Worm (Caenorhabditis elegans) whole organism, L2 larva: ENCODE measurements around the gene Y53G8B.1.

Experiments
- C34F6.9 ChIP-seq: fragments of 150-350 bp; optimal IDR thresholded peaks from 2 replicates; lab custom pipeline; 2014; ENCODE audit warnings: missing biosample characterization, missing genetic modification characterization
- F13H6.1 ChIP-seq: sonication (generic microtip); optimal IDR thresholded peaks from 2 replicates; lab custom pipeline; 2016; ENCODE audit warnings: missing genetic modification characterization, missing compliant biosample characterization
- R02D3.7 ChIP-seq: fragments of 150-350 bp; optimal IDR thresholded peaks from 2 replicates; lab custom pipeline; 2014; ENCODE audit warnings: missing biosample characterization, missing genetic modification characterization
- Y55F3AM.14 ChIP-seq: fragments of 200-800 bp; sonication (Bioruptor generic); optimal IDR thresholded peaks from 2 replicates; lab custom pipeline; 2018; ENCODE audit warnings: mild to moderate bottlenecking, missing genetic modification characterization, missing compliant biosample characterization
- alr-1 ChIP-seq: fragments of 150-350 bp; optimal IDR thresholded peaks from 2 replicates; lab custom pipeline; 2014; ENCODE audit warnings: missing biosample characterization, missing genetic modification characterization
- aly-2 ChIP-seq: fragments of 150-350 bp; optimal IDR thresholded peaks from 2 replicates; lab custom pipeline; 2014; ENCODE audit warnings: missing biosample characterization, missing genetic modification characterization
- ama-1 ChIP-seq: fragments of 150-350 bp; optimal IDR thresholded peaks from 2 replicates; lab custom pipeline; 2018; ENCODE audit warnings: inconsistent platforms
- blmp-1 ChIP-seq: sonication (generic microtip); optimal IDR thresholded peaks from 2 replicates; lab custom pipeline; 2017; ENCODE audit warnings: missing genetic modification characterization, mild to moderate bottlenecking, missing compliant biosample characterization, antibody characterized with exemption, moderate library complexity; ENCODE audit not compliant: insufficient read depth
- ceh-16 ChIP-seq: fragments of 150-350 bp; optimal IDR thresholded peaks from 2 replicates; lab custom pipeline; 2014; ENCODE audit warnings: missing biosample characterization, missing genetic modification characterization
- dmd-4 ChIP-seq: sonication (generic microtip); optimal IDR thresholded peaks from 2 replicates; lab custom pipeline; 2017; ENCODE audit warnings: missing biosample characterization, missing genetic modification characterization
- egl-27 ChIP-seq: sonication (generic microtip); optimal IDR thresholded peaks from 3 replicates; lab custom pipeline; 2017; ENCODE audit warnings: missing biosample characterization, missing genetic modification reagents, missing genetic modification characterization
- lin-11 ChIP-seq: fragments of 150-350 bp; sonication (generic microtip); optimal IDR thresholded peaks from 2 replicates; lab custom pipeline; 2014; ENCODE audit warnings: missing biosample characterization, missing genetic modification characterization, inconsistent platforms, mixed read lengths
- lin-13 ChIP-seq: fragments of 150-350 bp; optimal IDR thresholded peaks from 2 replicates; lab custom pipeline; 2014; ENCODE audit warnings: missing biosample characterization, missing genetic modification reagents, missing genetic modification characterization
- lin-39 ChIP-seq: fragments of 150-350 bp; optimal IDR thresholded peaks from 2 replicates; lab custom pipeline; 2014; ENCODE audit warnings: missing biosample characterization, missing genetic modification reagents, missing genetic modification characterization
- mab-5 ChIP-seq: fragments of 150-350 bp; optimal IDR thresholded peaks from 2 replicates; lab custom pipeline; 2014; ENCODE audit warnings: missing biosample characterization, missing genetic modification characterization
- mbf-1 ChIP-seq: sonication (generic microtip); optimal IDR thresholded peaks from 2 replicates; lab custom pipeline; 2017; ENCODE audit warnings: missing biosample characterization, missing genetic modification characterization
- mdl-1 ChIP-seq, 2 experiments: fragments of 150-350 bp in 1 of 2; sonication (generic microtip) in 1 of 2; optimal IDR thresholded peaks; 2 replicates each; lab custom pipeline; 2017; ENCODE audit warnings: missing biosample characterization in 2 of 2, missing genetic modification characterization in 2 of 2
- nhr-10 ChIP-seq: sonication (generic microtip); optimal IDR thresholded peaks from 2 replicates; lab custom pipeline; 2017; ENCODE audit warnings: missing biosample characterization, missing genetic modification characterization
- nhr-11 ChIP-seq: fragments of 150-350 bp; optimal IDR thresholded peaks from 2 replicates; lab custom pipeline; 2014; ENCODE audit warnings: missing biosample characterization, missing genetic modification characterization
- nhr-129 ChIP-seq: fragments of 150-350 bp; optimal IDR thresholded peaks from 2 replicates; lab custom pipeline; 2014; ENCODE audit warnings: missing biosample characterization, missing genetic modification characterization
- nhr-21 ChIP-seq: fragments of 150-350 bp; optimal IDR thresholded peaks from 2 replicates; lab custom pipeline; 2014; ENCODE audit warnings: missing biosample characterization, missing genetic modification characterization
- nhr-23 ChIP-seq: fragments of 150-350 bp; optimal IDR thresholded peaks from 2 replicates; lab custom pipeline; 2014; ENCODE audit warnings: missing biosample characterization, missing genetic modification reagents, missing genetic modification characterization
- nhr-237 ChIP-seq: fragments of 150-350 bp; optimal IDR thresholded peaks from 2 replicates; lab custom pipeline; 2014; ENCODE audit warnings: missing biosample characterization, missing genetic modification characterization
- nhr-25 ChIP-seq: fragments of 150-350 bp; sonication (generic microtip); optimal IDR thresholded peaks from 3 replicates; lab custom pipeline; 2014; ENCODE audit warnings: missing biosample characterization, missing genetic modification characterization
- nhr-6 ChIP-seq: fragments of 150-350 bp; optimal IDR thresholded peaks from 2 replicates; lab custom pipeline; 2014; ENCODE audit warnings: missing biosample characterization, missing genetic modification characterization
- nhr-77 ChIP-seq: fragments of 150-350 bp; optimal IDR thresholded peaks from 2 replicates; lab custom pipeline; 2014; ENCODE audit warnings: missing biosample characterization, missing genetic modification characterization
- peb-1 ChIP-seq: fragments of 150-350 bp; optimal IDR thresholded peaks from 2 replicates; lab custom pipeline; 2014; ENCODE audit warnings: missing biosample characterization, missing genetic modification characterization
- skn-1 ChIP-seq: sonication (generic microtip); optimal IDR thresholded peaks from 2 replicates; lab custom pipeline; 2017; ENCODE audit warnings: missing biosample characterization, missing genetic modification characterization
- sma-9 ChIP-seq, 2 experiments: fragments of 150-350 bp in 1 of 2; sonication (generic microtip) in 1 of 2; optimal IDR thresholded peaks; 2 replicates each; lab custom pipeline; 2014 to 2016; ENCODE audit warnings: missing genetic modification characterization in 2 of 2, mild to moderate bottlenecking in 1 of 2, missing biosample characterization in 1 of 2, missing compliant biosample characterization in 1 of 2, missing genetic modification reagents in 1 of 2, moderate library complexity in 1 of 2
- snpc-4 ChIP-seq: fragments of 150-350 bp; optimal IDR thresholded peaks from 2 replicates; lab custom pipeline; 2014; ENCODE audit warnings: missing biosample characterization, missing genetic modification characterization
- unc-39 ChIP-seq: fragments of 150-350 bp; optimal IDR thresholded peaks from 2 replicates; lab custom pipeline; 2014; ENCODE audit warnings: missing biosample characterization, missing genetic modification characterization
- unc-62 ChIP-seq: fragments of 150-350 bp; optimal IDR thresholded peaks from 2 replicates; lab custom pipeline; 2014; ENCODE audit warnings: missing biosample characterization, missing genetic modification reagents, missing genetic modification characterization
- zag-1 ChIP-seq: fragments of 150-350 bp; optimal IDR thresholded peaks from 2 replicates; lab custom pipeline; 2014; ENCODE audit warnings: missing biosample characterization, missing genetic modification characterization
- ztf-1 ChIP-seq: fragments of 200-800 bp; sonication (Bioruptor generic); conservative IDR thresholded peaks from 2 replicates; pipeline ENCODE4 v1.3.6; 2022; ENCODE audit warnings: missing genetic modification characterization, missing compliant biosample characterization
- ztf-4 ChIP-seq: fragments of 150-350 bp; optimal IDR thresholded peaks from 2 replicates; lab custom pipeline; 2014; ENCODE audit warnings: missing biosample characterization, missing genetic modification characterization

The Y53G8B.1 gene

ce11 chrIII:3107530-3107929 lies 21.5 kb upstream of the Y53G8B.1 start:
- TF ChIP-seq F13H6.1 (tag; lab: Kevin White, UChicago) (no peak), dmd-4 (tag; lab: Kevin White, UChicago) (no peak), lin-39 (tag; lab: Kevin White, UChicago) (no peak), snpc-4 (tag; lab: Kevin White, UChicago) (no peak), nhr-6 (tag; lab: Kevin White, UChicago) (no peak), egl-27 (tag; lab: Kevin White, UChicago) (no peak), nhr-10 (no peak), lin-11 (tag; lab: Kevin White, UChicago) (no peak), nhr-129 (no peak), nhr-25 (tag; lab: Kevin White, UChicago) (no peak), ceh-16 (no peak), nhr-21 (tag; lab: Kevin White, UChicago) (no peak), Y55F3AM.14 (no peak), blmp-1 (tag; lab: Kevin White, UChicago) (no peak), ztf-1 (no peak), C34F6.9 (no peak), lin-13 (no peak), mdl-1 (tag; optimal IDR thresholded peaks at IDR 0.05; lab: Kevin White, UChicago) (no peak)

- no peak for TF ChIP-seq nhr-23 (tag; lab: Kevin White, UChicago)
- TF ChIP-seq peb-1 (tag; lab: Kevin White, UChicago): no peak
- TF ChIP-seq nhr-77: no peak
- TF ChIP-seq unc-62 (GFP tag; lab: Kevin White, UChicago): no peak
- TF ChIP-seq R02D3.7 (tag; lab: Kevin White, UChicago): no peak
- TF ChIP-seq nhr-6 (tag; lab: Kevin White, UChicago): no peak
- TF ChIP-seq skn-1: no peak
- no peak for TF ChIP-seq lin-11 (tag; lab: Kevin White, UChicago)
- TF ChIP-seq alr-1 (tag; lab: Kevin White, UChicago): no peak
- no peak for TF ChIP-seq sma-9 (GFP tag; optimal IDR thresholded peaks at IDR 0.05; lab: Kevin White, UChicago)
- TF ChIP-seq sma-9 (tag; optimal IDR thresholded peaks at IDR 0.05; lab: Kevin White, UChicago): no peak
- TF ChIP-seq ceh-16: no peak
- TF ChIP-seq nhr-10: no peak
- no peak for TF ChIP-seq nhr-25 (tag; lab: Kevin White, UChicago)
Observed at ce11 chrIII:3108804-3109203, 20.3 kb upstream of the Y53G8B.1 start.

- TF ChIP-seq ztf-4 (tag; lab: Kevin White, UChicago): no peak
- TF ChIP-seq lin-11 (tag; lab: Kevin White, UChicago): no peak
- no peak for TF ChIP-seq unc-39 (tag; lab: Kevin White, UChicago)
- no peak for TF ChIP-seq ceh-16
- TF ChIP-seq zag-1: no peak
- no peak for TF ChIP-seq nhr-10
- no peak for TF ChIP-seq nhr-237 (tag; lab: Kevin White, UChicago)
- no peak for TF ChIP-seq nhr-11 (tag; lab: Kevin White, UChicago)
Observed at ce11 chrIII:3109564-3109963, 19.5 kb upstream of the Y53G8B.1 start.

- no peak for TF ChIP-seq F13H6.1 (tag; lab: Kevin White, UChicago)
- no peak for TF ChIP-seq ztf-4 (tag; lab: Kevin White, UChicago)
Observed at ce11 chrIII:3110614-3111013, 18.5 kb upstream of the Y53G8B.1 start.

ce11 chrIII:3111534-3111933 lies 17.5 kb upstream of the Y53G8B.1 start:
- TF ChIP-seq mab-5: no peak
- no peak for TF ChIP-seq ama-1 (lab: Kevin White, UChicago)
- TF ChIP-seq C34F6.9: no peak
- TF ChIP-seq aly-2 (tag; lab: Kevin White, UChicago): no peak
- no peak for TF ChIP-seq ztf-1
- TF ChIP-seq Y55F3AM.14: no peak
- no peak for TF ChIP-seq mbf-1 (tag; lab: Kevin White, UChicago)
- TF ChIP-seq ceh-16: no peak
- TF ChIP-seq, all 48 proteins: peak for 0
